Fruit fly (Drosophila melanogaster) whole organism, adult: ENCODE data around the gene Vta1.

Source experiments
- CG12768 ChIP-seq: fragments of 200-800 bp; sonication (Bioruptor generic); optimal IDR thresholded peaks from 2 replicates; lab custom pipeline; 2017; ENCODE audit warnings: missing biosample characterization, missing genetic modification characterization, mild to moderate bottlenecking, moderate library complexity, missing genetic modification reagents
- CG1620 ChIP-seq: fragments of 200-800 bp; sonication (Bioruptor generic); optimal IDR thresholded peaks from 2 replicates; lab custom pipeline; 2016; ENCODE audit warnings: missing biosample characterization, missing genetic modification characterization
- Clk ChIP-seq: fragments of 200-800 bp; sonication (Bioruptor generic); optimal IDR thresholded peaks from 2 replicates; lab custom pipeline; 2017; ENCODE audit warnings: missing biosample characterization, missing genetic modification characterization
- Crg-1 ChIP-seq: fragments of 200-800 bp; sonication (Bioruptor generic); optimal IDR thresholded peaks from 2 replicates; lab custom pipeline; 2016; ENCODE audit warnings: missing biosample characterization, missing genetic modification characterization
- Mnt ChIP-seq: fragments of 200-800 bp; sonication (Bioruptor generic); optimal IDR thresholded peaks from 2 replicates; lab custom pipeline; 2016; ENCODE audit warnings: missing biosample characterization, mild to moderate bottlenecking, missing genetic modification characterization
- bab1 ChIP-seq: fragments of 200-800 bp; sonication (Bioruptor generic); optimal IDR thresholded peaks from 3 replicates; lab custom pipeline; 2019; ENCODE audit warnings: missing biosample characterization, mild to moderate bottlenecking, missing genetic modification characterization, moderate library complexity
- cic ChIP-seq: fragments of 200-800 bp; sonication (Bioruptor generic); optimal IDR thresholded peaks from 2 replicates; lab custom pipeline; 2017; ENCODE audit warnings: missing biosample characterization, mild to moderate bottlenecking, missing genetic modification characterization, moderate library complexity
- cnc ChIP-seq, 2 experiments: fragments of >200 bp; optimal IDR thresholded peaks; 2 replicates each; lab custom pipeline; 2017
- kay ChIP-seq: fragments of 200-800 bp; sonication (Bioruptor generic); peaks from one replicate; lab custom pipeline; 2016; ENCODE audit warnings: missing biosample characterization, missing genetic modification characterization, borderline replicate concordance
- pad ChIP-seq: fragments of 200-800 bp; sonication (Bioruptor generic); optimal IDR thresholded peaks from 3 replicates; lab custom pipeline; 2017; ENCODE audit warnings: missing biosample characterization, missing genetic modification characterization, mild to moderate bottlenecking, moderate library complexity, missing genetic modification reagents
- tj ChIP-seq: fragments of 200-800 bp; sonication (Bioruptor generic); optimal IDR thresholded peaks from 3 replicates; lab custom pipeline; 2017; ENCODE audit warnings: missing biosample characterization, mild to moderate bottlenecking, missing genetic modification characterization, moderate library complexity

DNA sequence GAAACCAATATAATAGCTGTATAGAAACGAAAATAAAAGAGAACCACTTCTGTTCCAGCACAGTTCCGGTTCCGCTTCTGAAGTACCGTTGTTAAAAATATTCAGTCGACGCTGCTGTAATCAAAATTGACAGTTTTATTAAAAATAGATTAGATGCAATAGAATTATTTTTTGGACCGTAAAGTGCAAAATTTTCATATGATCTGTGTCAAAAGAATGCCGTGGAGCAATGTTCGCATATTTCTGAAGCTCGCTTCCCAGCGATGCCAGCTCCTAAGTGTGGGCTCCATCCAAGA is 49.9 kb downstream of the Vta1 start, which contains the start of the genes CG18170 and CG33791:
- TF ChIP-seq Crg-1 (GFP tag; lab: Kevin White, UChicago) (no peak), pad (GFP tag; lab: Kevin White, UChicago) (no peak), bab1 (no peak), CG12768 (GFP tag; lab: Kevin White, UChicago) (no peak), Clk (GFP tag; lab: Kevin White, UChicago) (no peak), kay (GFP tag; lab: Kevin White, UChicago) (no peak), cic (GFP tag; lab: Kevin White, UChicago) (no peak), Mnt (GFP tag; lab: Kevin White, UChicago) (no peak), tj (GFP tag; lab: Kevin White, UChicago) (no peak), cnc (optimal IDR thresholded peaks at IDR 0.05; lab: Kevin White, UChicago) (no peak), CG1620 (GFP tag; lab: Kevin White, UChicago) (no peak)
